Worm (Caenorhabditis elegans): ENCODE measurements around the gene H39E23.3.

- TF ChIP-seq zfp-3 (GFP tag; conservative IDR thresholded peaks at IDR 0.05), result no peak
- no peak for TF ChIP-seq Y105C5A.15 (GFP tag; IDR thresholded peaks at IDR 0.05)
- no peak for TF ChIP-seq arid-1 (GFP tag; conservative IDR thresholded peaks at IDR 0.05)
- no peak for TF ChIP-seq nhr-28 (tag; optimal IDR thresholded peaks at IDR 0.05)
- TF ChIP-seq nhr-111 (GFP tag; optimal IDR thresholded peaks at IDR 0.05), result no peak
- TF ChIP-seq fkh-10 (GFP tag; optimal IDR thresholded peaks at IDR 0.05), result no peak
- no peak for TF ChIP-seq ces-1 (GFP tag; optimal IDR thresholded peaks at IDR 0.05)
- TF ChIP-seq daf-19 (GFP tag; conservative IDR thresholded peaks at IDR 0.05), result no peak
- no peak for TF ChIP-seq ceh-32 (tag; optimal IDR thresholded peaks at IDR 0.05; ENCODE audit: poor library complexity)
- TF ChIP-seq lin-13 (GFP tag; optimal IDR thresholded peaks at IDR 0.05), result no peak
- no peak for TF ChIP-seq unc-62 (GFP tag; optimal IDR thresholded peaks at IDR 0.05 in 1 of 2)
- TF ChIP-seq unc-62 (tag; optimal IDR thresholded peaks at IDR 0.05), result no peak
- no peak for TF ChIP-seq snpc-4 (tag; optimal IDR thresholded peaks at IDR 0.05)
Measured at ce11 chrV:14123176-14123575, 15.6 kb downstream of the H39E23.3 start.
